Worm (Caenorhabditis elegans) whole organism, late embryonic: ENCODE measurements around the gene fmo-1.

ENCODE experiments used
- hlh-15 ChIP-seq: sonication (generic microtip); optimal IDR thresholded peaks from 2 replicates; lab custom pipeline; 2016; ENCODE audit warnings: missing genetic modification characterization, missing compliant biosample characterization
- zip-5 ChIP-seq: sonication (generic microtip); optimal IDR thresholded peaks from 2 replicates; lab custom pipeline; 2016; ENCODE audit warnings: missing genetic modification characterization, missing compliant biosample characterization

ce11 chrIV:10685758-10686157 is 24.1 kb downstream of the fmo-1 start, which contains the start of the genes K08C7.6 and R102.1:
- TF ChIP-seq hlh-15 (tag; lab: Kevin White, UChicago) (no peak), zip-5 (tag; lab: Kevin White, UChicago) (no peak)
